Fruit fly (Drosophila melanogaster) whole organism, prepupa: ENCODE measurements around the gene CG10286.

Source experiments
- CG10669 ChIP-seq: fragments of 200-800 bp; sonication (Bioruptor generic); optimal IDR thresholded peaks from 3 replicates; lab custom pipeline; 2018; ENCODE audit warnings: missing biosample characterization, mild to moderate bottlenecking, missing genetic modification characterization, moderate library complexity
- CG11294 ChIP-seq: fragments of 200-800 bp; sonication (Bioruptor generic); IDR thresholded peaks from 2 replicates; pipeline ENCODE4 v1.3.6; 2022; ENCODE audit warnings: missing biosample characterization, missing genetic modification characterization
- CG11762 ChIP-seq: fragments of 200-800 bp; sonication (Bioruptor generic); optimal IDR thresholded peaks from 3 replicates; lab custom pipeline; 2016; ENCODE audit warnings: missing biosample characterization, missing genetic modification characterization; ENCODE audit not compliant: insufficient read depth
- CG15336 ChIP-seq: fragments of 200-800 bp; sonication (Bioruptor generic); IDR thresholded peaks from 2 replicates; pipeline ENCODE4 v1.3.6; 2022; ENCODE audit warnings: missing biosample characterization, missing genetic modification characterization
- CG1621 ChIP-seq: fragments of 200-800 bp; sonication (Bioruptor generic); optimal IDR thresholded peaks from 3 replicates; lab custom pipeline; 2018; ENCODE audit warnings: missing biosample characterization, mild to moderate bottlenecking, missing genetic modification characterization
- CG16779 ChIP-seq: fragments of 200-800 bp; sonication (Bioruptor generic); optimal IDR thresholded peaks from 3 replicates; lab custom pipeline; 2017; ENCODE audit warnings: missing biosample characterization, mild to moderate bottlenecking, missing genetic modification characterization
- CG3032 ChIP-seq: fragments of 200-800 bp; optimal IDR thresholded peaks from 2 replicates; lab custom pipeline; 2019; ENCODE audit warnings: missing biosample characterization, mild to moderate bottlenecking, missing genetic modification characterization, moderate library complexity
- CG32006 ChIP-seq: fragments of 200-800 bp; sonication (Bioruptor generic); optimal IDR thresholded peaks from 3 replicates; lab custom pipeline; 2017; ENCODE audit warnings: missing biosample characterization, mild to moderate bottlenecking, missing genetic modification characterization
- CG34406 ChIP-seq: fragments of 200-800 bp; sonication (Bioruptor generic); optimal IDR thresholded peaks from 3 replicates; lab custom pipeline; 2016; ENCODE audit warnings: missing biosample characterization, missing genetic modification characterization
- CG3919 ChIP-seq: fragments of 200-800 bp; sonication (Bioruptor generic); optimal IDR thresholded peaks from 3 replicates; lab custom pipeline; 2016; ENCODE audit warnings: missing biosample characterization, missing genetic modification characterization
- CG4318 ChIP-seq: fragments of 200-800 bp; sonication (Bioruptor generic); optimal IDR thresholded peaks from 3 replicates; lab custom pipeline; 2017; ENCODE audit warnings: missing biosample characterization, mild to moderate bottlenecking, missing genetic modification characterization
- CG6163 ChIP-seq: fragments of 200-800 bp; sonication (Bioruptor generic); IDR thresholded peaks from 3 replicates; pipeline ENCODE4 v1.3.6; 2022; ENCODE audit warnings: missing biosample characterization, missing genetic modification characterization
- CG6276 ChIP-seq: fragments of 200-800 bp; sonication (Bioruptor generic); optimal IDR thresholded peaks from 2 replicates; lab custom pipeline; 2017; ENCODE audit warnings: missing biosample characterization, mild to moderate bottlenecking, missing genetic modification characterization
- CG6808 ChIP-seq: fragments of 200-800 bp; sonication (Bioruptor generic); optimal IDR thresholded peaks from 3 replicates; lab custom pipeline; 2017; ENCODE audit warnings: missing biosample characterization, missing genetic modification characterization, mild to moderate bottlenecking, moderate library complexity, missing genetic modification reagents
- CG6854 ChIP-seq: fragments of 200-800 bp; sonication (Bioruptor generic); optimal IDR thresholded peaks from 2 replicates; lab custom pipeline; 2017; ENCODE audit warnings: missing biosample characterization, mild to moderate bottlenecking, missing genetic modification characterization
- CG7368 ChIP-seq: fragments of 200-800 bp; sonication (Bioruptor generic); optimal IDR thresholded peaks from 3 replicates; lab custom pipeline; 2016; ENCODE audit warnings: missing biosample characterization, missing genetic modification characterization
- CG8119 ChIP-seq: fragments of 200-800 bp; sonication (Bioruptor generic); IDR thresholded peaks from 3 replicates; pipeline ENCODE4 v1.3.6; 2022; ENCODE audit warnings: missing biosample characterization, missing genetic modification characterization
- CG8319 ChIP-seq: fragments of 200-800 bp; sonication (Bioruptor generic); optimal IDR thresholded peaks from 3 replicates; lab custom pipeline; 2016; ENCODE audit warnings: missing biosample characterization, missing genetic modification characterization
- CG8632 ChIP-seq: fragments of 200-800 bp; sonication (Bioruptor generic); optimal IDR thresholded peaks from 3 replicates; lab custom pipeline; 2016; ENCODE audit warnings: missing biosample characterization, missing genetic modification characterization
- Eip75B ChIP-seq: fragments of 200-800 bp; sonication (Bioruptor generic); optimal IDR thresholded peaks from 3 replicates; lab custom pipeline; 2016; ENCODE audit warnings: missing biosample characterization, missing genetic modification characterization
- Eip78C ChIP-seq: fragments of 200-800 bp; sonication (Bioruptor generic); peaks from one replicate; lab custom pipeline; 2016; ENCODE audit warnings: missing biosample characterization, missing genetic modification characterization
- Eip93F ChIP-seq: fragments of 200-800 bp; sonication (Bioruptor generic); optimal IDR thresholded peaks from 2 replicates; lab custom pipeline; 2016; ENCODE audit warnings: missing biosample characterization, mild to moderate bottlenecking, missing genetic modification characterization
- Ets96B ChIP-seq: fragments of 200-800 bp; optimal IDR thresholded peaks from 2 replicates; lab custom pipeline; 2019; ENCODE audit warnings: missing biosample characterization, mild to moderate bottlenecking, missing genetic modification characterization, moderate library complexity
- Hr38 ChIP-seq: sonication (Bioruptor generic); optimal IDR thresholded peaks from 2 replicates; lab custom pipeline; 2016; ENCODE audit warnings: missing biosample characterization, missing genetic modification characterization
- Hr4 ChIP-seq: fragments of 200-800 bp; sonication (Bioruptor generic); optimal IDR thresholded peaks from 3 replicates; lab custom pipeline; 2016; ENCODE audit warnings: missing biosample characterization, missing genetic modification characterization
- Lpt ChIP-seq: fragments of 200-800 bp; sonication (Bioruptor generic); optimal IDR thresholded peaks from 3 replicates; lab custom pipeline; 2016; ENCODE audit warnings: missing biosample characterization, missing genetic modification characterization
- Met ChIP-seq: fragments of 200-800 bp; sonication (Bioruptor generic); optimal IDR thresholded peaks from 3 replicates; lab custom pipeline; 2016; ENCODE audit warnings: missing biosample characterization, missing genetic modification characterization
- Smox ChIP-seq: fragments of 200-800 bp; sonication (Bioruptor generic); optimal IDR thresholded peaks from 3 replicates; lab custom pipeline; 2016; ENCODE audit warnings: missing biosample characterization, missing genetic modification characterization
- Sox102F ChIP-seq: fragments of 200-800 bp; sonication (Bioruptor generic); optimal IDR thresholded peaks from 2 replicates; lab custom pipeline; 2016; ENCODE audit warnings: missing biosample characterization, mild to moderate bottlenecking, missing genetic modification characterization
- Sox14 ChIP-seq: fragments of 200-800 bp; sonication (Bioruptor generic); optimal IDR thresholded peaks from 3 replicates; lab custom pipeline; 2016; ENCODE audit warnings: missing biosample characterization, missing genetic modification characterization
- Sox15 ChIP-seq: fragments of 200-800 bp; sonication (Bioruptor generic); optimal IDR thresholded peaks from 3 replicates; lab custom pipeline; 2016; ENCODE audit warnings: missing biosample characterization, missing genetic modification characterization
- cyc ChIP-seq: fragments of 200-800 bp; sonication (Bioruptor generic); optimal IDR thresholded peaks from 3 replicates; lab custom pipeline; 2016; ENCODE audit warnings: missing biosample characterization, missing genetic modification characterization
- dsx ChIP-seq: fragments of 200-800 bp; optimal IDR thresholded peaks from 3 replicates; lab custom pipeline; 2019; ENCODE audit warnings: missing biosample characterization, mild to moderate bottlenecking, missing genetic modification characterization, moderate library complexity; ENCODE audit not compliant: poor library complexity, severe bottlenecking
- esn ChIP-seq: fragments of 200-800 bp; sonication (Bioruptor generic); optimal IDR thresholded peaks from 2 replicates; lab custom pipeline; 2016; ENCODE audit warnings: missing biosample characterization, mild to moderate bottlenecking, missing genetic modification characterization, moderate library complexity
- fd59A ChIP-seq: fragments of 200-800 bp; sonication (Bioruptor generic); optimal IDR thresholded peaks from 2 replicates; lab custom pipeline; 2017; ENCODE audit warnings: missing biosample characterization, mild to moderate bottlenecking, missing genetic modification characterization, missing genetic modification reagents
- fd85E ChIP-seq: fragments of 200-800 bp; sonication (Bioruptor generic); optimal IDR thresholded peaks from 3 replicates; lab custom pipeline; 2016; ENCODE audit warnings: missing biosample characterization, missing genetic modification characterization
- fkh ChIP-seq: fragments of 200-800 bp; sonication (Bioruptor generic); optimal IDR thresholded peaks from 3 replicates; lab custom pipeline; 2017; ENCODE audit warnings: missing biosample characterization, mild to moderate bottlenecking, missing genetic modification characterization, moderate library complexity
- lz ChIP-seq: fragments of 200-800 bp; sonication (Bioruptor generic); optimal IDR thresholded peaks from 3 replicates; lab custom pipeline; 2016; ENCODE audit warnings: missing biosample characterization, missing genetic modification characterization
- net ChIP-seq: fragments of 200-800 bp; sonication (Bioruptor generic); optimal IDR thresholded peaks from 3 replicates; lab custom pipeline; 2016; ENCODE audit warnings: missing biosample characterization, missing genetic modification characterization
- salr ChIP-seq, 2 experiments: fragments of 200-800 bp; sonication (Bioruptor generic); optimal IDR thresholded peaks; 3 replicates each; lab custom pipeline; 2016 to 2018; ENCODE audit warnings: missing biosample characterization in 2 of 2, missing genetic modification characterization in 2 of 2, mild to moderate bottlenecking in 1 of 2
- spab ChIP-seq: fragments of 200-800 bp; sonication (Bioruptor generic); optimal IDR thresholded peaks from 2 replicates; lab custom pipeline; 2017; ENCODE audit warnings: missing biosample characterization, mild to moderate bottlenecking, missing genetic modification characterization, missing genetic modification reagents
- ss ChIP-seq, 2 experiments: fragments of 200-800 bp; sonication (Bioruptor generic); optimal IDR thresholded peaks; 2 replicates in 1 of 2; 3 replicates in 1 of 2; lab custom pipeline; 2017 to 2018; ENCODE audit warnings: mild to moderate bottlenecking in 2 of 2, missing biosample characterization in 2 of 2, missing genetic modification characterization in 2 of 2, moderate library complexity in 1 of 2
- svp ChIP-seq: fragments of 200-800 bp; sonication (Bioruptor generic); peaks from one replicate; lab custom pipeline; 2016; ENCODE audit warnings: missing biosample characterization, missing genetic modification characterization
- vri ChIP-seq: fragments of 200-800 bp; sonication (Bioruptor generic); optimal IDR thresholded peaks from 3 replicates; lab custom pipeline; 2016; ENCODE audit warnings: missing biosample characterization, mild to moderate bottlenecking, missing genetic modification characterization

The CG10286 gene

dm6 chr3R:6406566-6407098, 37.9 kb downstream of the CG10286 start, which contains the start of gene gpp:
Gene gpp, plus strand, starts transcription at chr3R:6406855.
- TF ChIP-seq vri (GFP tag; lab: Kevin White, UChicago) (peak; percentile 36), CG7368 (GFP tag; lab: Kevin White, UChicago) (peak; percentile 13), CG6854 (GFP tag; lab: Kevin White, UChicago) (peak; percentile 41), Sox14 (GFP tag; lab: Kevin White, UChicago) (peak; percentile 4), CG8319 (no peak), Sox102F (GFP tag; lab: Kevin White, UChicago) (peak; percentile 29), Eip75B (GFP tag; lab: Kevin White, UChicago) (no peak), svp (GFP tag; lab: Kevin White, UChicago) (peak; percentile 69), CG1621 (tag; lab: Kevin White, UChicago) (peak; percentile 10), dsx (peak; percentile 59), Eip93F (no peak), esn (GFP tag; lab: Kevin White, UChicago) (peak; percentile 13), Eip78C (GFP tag; lab: Kevin White, UChicago) (peak; percentile 72), ss (GFP tag; optimal IDR thresholded peaks at IDR 0.05; lab: Kevin White, UChicago) (peak in 1 of 2 experiments; percentile 19)
- TF ChIP-seq, all 60 proteins: peak for 11

- no peak for TF ChIP-seq Eip78C (GFP tag; lab: Kevin White, UChicago)
- peak; percentile 31 for TF ChIP-seq vri (GFP tag; lab: Kevin White, UChicago)
- peak; percentile 67 for TF ChIP-seq svp (GFP tag; lab: Kevin White, UChicago)
- no peak for TF ChIP-seq ss (GFP tag; optimal IDR thresholded peaks at IDR 0.05; lab: Kevin White, UChicago)
- TF ChIP-seq Sox14 (GFP tag; lab: Kevin White, UChicago), result no peak
- peak; percentile 11 for TF ChIP-seq CG6276
- TF ChIP-seq fkh, result peak; percentile 10
Measured at dm6 chr3R:6407544-6407943, 38.8 kb downstream of the CG10286 start.

dm6 chr3R:6408467-6408866, 39.7 kb downstream of the CG10286 start:
- TF ChIP-seq CG16779 (tag; lab: Kevin White, UChicago), result no peak
- TF ChIP-seq fd85E (GFP tag; lab: Kevin White, UChicago), result no peak

- TF ChIP-seq CG1621 (tag; lab: Kevin White, UChicago) (peak; percentile 53), Hr38 (GFP tag; lab: Kevin White, UChicago) (no peak), net (GFP tag; lab: Kevin White, UChicago) (no peak), CG6808 (peak; percentile 62), CG15336 (GFP tag; lab: Robert Waterston, UW) (peak; percentile 25; the same call in 1 of the 2 replicates), Hr4 (GFP tag; lab: Kevin White, UChicago) (no peak), Sox14 (GFP tag; lab: Kevin White, UChicago) (no peak), Ets96B (peak; percentile 19), lz (GFP tag; lab: Kevin White, UChicago) (no peak), Sox102F (GFP tag; lab: Kevin White, UChicago) (no peak), CG32006 (GFP tag; lab: Kevin White, UChicago) (no peak), CG11294 (GFP tag; lab: Robert Waterston, UW) (no peak), CG4318 (GFP tag; lab: Kevin White, UChicago) (no peak), CG8119 (GFP tag; lab: Robert Waterston, UW) (peak; percentile 56; the same call in 2 of the 3 replicates), CG10669 (no peak), Lpt (GFP tag; lab: Kevin White, UChicago) (peak; percentile 50), CG3919 (GFP tag; lab: Kevin White, UChicago) (peak; percentile 50), Smox (no peak), Met (no peak), cyc (GFP tag; lab: Kevin White, UChicago) (no peak), CG16779 (tag; lab: Kevin White, UChicago) (peak; percentile 45), CG11762 (peak; percentile 10), Eip75B (GFP tag; lab: Kevin White, UChicago) (peak; percentile 44), CG8632 (GFP tag; lab: Kevin White, UChicago) (peak; percentile 13), CG6854 (GFP tag; lab: Kevin White, UChicago) (peak; percentile 68), fd59A (no peak), CG34406 (GFP tag; lab: Kevin White, UChicago) (peak; percentile 22), spab (GFP tag; lab: Kevin White, UChicago) (peak; percentile 42), CG3032 (peak; percentile 10), Sox15 (GFP tag; lab: Kevin White, UChicago) (no peak), salr (GFP tag; optimal IDR thresholded peaks at IDR 0.05; lab: Kevin White, UChicago) (no peak), CG6163 (peak; percentile 87), ss (GFP tag; optimal IDR thresholded peaks at IDR 0.05; lab: Kevin White, UChicago) (peak; percentile 76 to 80)
Measured at dm6 chr3R:6409153-6409571, 40.4 kb downstream of the CG10286 start.
